Worm (Caenorhabditis elegans) whole organism, midembryonic: ENCODE data around the gene srh-193.
"Not testable (repeated sequence)": the region's sequence is repeated elsewhere in the genome, so short reads cannot be mapped to it uniquely, and the experiment has no call there.

ENCODE experiments used
- T22C8.4 ChIP-seq: fragments of 200-800 bp; sonication (Bioruptor generic); IDR thresholded peaks from 2 replicates; pipeline ENCODE4 v1.3.6; 2022; ENCODE audit warnings: missing genetic modification characterization, missing compliant biosample characterization
- cog-1 ChIP-seq: sonication (generic microtip); optimal IDR thresholded peaks from 2 replicates; lab custom pipeline; 2016; ENCODE audit warnings: missing genetic modification characterization, missing compliant biosample characterization
- flt-1 ChIP-seq: fragments of 200-800 bp; sonication (Bioruptor generic); IDR thresholded peaks from 2 replicates; pipeline ENCODE4 v1.3.6; 2022; ENCODE audit warnings: missing genetic modification characterization, missing compliant biosample characterization
- klf-2 ChIP-seq: fragments of 200-800 bp; sonication (Bioruptor generic); conservative IDR thresholded peaks from 2 replicates; pipeline ENCODE4 v1.3.6; 2022; ENCODE audit warnings: missing genetic modification reagents, missing genetic modification characterization, missing compliant biosample characterization
- med-1 ChIP-seq: sonication (generic microtip); optimal IDR thresholded peaks from 2 replicates; lab custom pipeline; 2017; ENCODE audit warnings: missing genetic modification characterization, mild to moderate bottlenecking, missing compliant biosample characterization, antibody characterized with exemption, missing genetic modification reagents; ENCODE audit not compliant: insufficient read depth
- ref-1 ChIP-seq: fragments of 200-800 bp; sonication (Bioruptor generic); conservative IDR thresholded peaks from 2 replicates; pipeline ENCODE4 v1.3.6; 2022; ENCODE audit warnings: missing genetic modification reagents, missing genetic modification characterization, missing compliant biosample characterization
- tab-1 ChIP-seq: fragments of 200-800 bp; sonication (Bioruptor generic); IDR thresholded peaks from 2 replicates; pipeline ENCODE4 v1.3.6; 2022; ENCODE audit warnings: missing genetic modification characterization, missing compliant biosample characterization
- ztf-23 ChIP-seq: fragments of 200-800 bp; sonication (Bioruptor generic); IDR thresholded peaks from 2 replicates; pipeline ENCODE4 v1.3.6; 2022; ENCODE audit warnings: missing genetic modification reagents, missing genetic modification characterization, missing compliant biosample characterization
- ztf-29 ChIP-seq: fragments of 200-800 bp; sonication (Bioruptor generic); IDR thresholded peaks from 2 replicates; pipeline ENCODE4 v1.3.6; 2022; ENCODE audit warnings: missing genetic modification reagents, missing genetic modification characterization, missing compliant biosample characterization

The srh-193 gene

ce11 chrV:4319867-4320266, 29.9 kb upstream of the srh-193 start, which contains the start of gene ZC132.9:
ZC132.9 (minus strand) TSS chrV:4319967.
- TF ChIP-seq tab-1 (GFP tag; lab: Robert Waterston, UW) = no peak
- TF ChIP-seq flt-1 (GFP tag; lab: Robert Waterston, UW) = no peak
- no peak for TF ChIP-seq ref-1
- TF ChIP-seq med-1 = no peak
- no peak for TF ChIP-seq klf-2 (GFP tag; lab: Robert Waterston, UW)
- TF ChIP-seq T22C8.4 (GFP tag; lab: Robert Waterston, UW) = no peak
- no peak for TF ChIP-seq cog-1 (tag; lab: Kevin White, UChicago)
- TF ChIP-seq ztf-29 (GFP tag; lab: Robert Waterston, UW) = no peak

- TF ChIP-seq ztf-23 (GFP tag; lab: Robert Waterston, UW) (no peak), flt-1 (GFP tag; lab: Robert Waterston, UW) (no peak), cog-1 (tag; lab: Kevin White, UChicago) (no peak), med-1 (no peak), tab-1 (GFP tag; lab: Robert Waterston, UW) (no peak), T22C8.4 (GFP tag; lab: Robert Waterston, UW) (no peak), ref-1 (no peak), klf-2 (GFP tag; lab: Robert Waterston, UW) (no peak), ztf-29 (GFP tag; lab: Robert Waterston, UW) (no peak)
These were observed 25.1 kb upstream of the srh-193 start, which contains the start of gene srh-192 for ce11 chrV:4315057-4315456. srh-192 (minus strand) TSS chrV:4315157.

ce11 chrV:4310414-4310813, 20.4 kb upstream of the srh-193 start:
- TF ChIP-seq T22C8.4 (GFP tag; lab: Robert Waterston, UW) (0 out of 2 replicates have a peak, but pooled peaks have one; percentile 26), flt-1 (GFP tag; lab: Robert Waterston, UW) (peak; percentile 47; the same call in 1 of the 2 replicates)

- TF ChIP-seq T22C8.4 (GFP tag; lab: Robert Waterston, UW) = no peak
- no peak for TF ChIP-seq ztf-29 (GFP tag; lab: Robert Waterston, UW)
- TF ChIP-seq med-1 = no peak
- no peak for TF ChIP-seq flt-1 (GFP tag; lab: Robert Waterston, UW)
These were observed 14.2 kb upstream of the srh-193 start for ce11 chrV:4304240-4304639.

- no peak for TF ChIP-seq klf-2 (GFP tag; lab: Robert Waterston, UW)
- no peak for TF ChIP-seq ztf-23 (GFP tag; lab: Robert Waterston, UW)
- TF ChIP-seq flt-1 (GFP tag; lab: Robert Waterston, UW) = no peak
- no peak for TF ChIP-seq cog-1 (tag; lab: Kevin White, UChicago)
- no peak for TF ChIP-seq T22C8.4 (GFP tag; lab: Robert Waterston, UW)
- no peak for TF ChIP-seq tab-1 (GFP tag; lab: Robert Waterston, UW)
These were observed 13.8 kb upstream of the srh-193 start for ce11 chrV:4303793-4304192.

- TF ChIP-seq T22C8.4 (GFP tag; lab: Robert Waterston, UW) (no peak), tab-1 (GFP tag; lab: Robert Waterston, UW) (no peak), flt-1 (GFP tag; lab: Robert Waterston, UW) (no peak), cog-1 (tag; lab: Kevin White, UChicago) (no peak), klf-2 (GFP tag; lab: Robert Waterston, UW) (no peak), ref-1 (no peak), ztf-29 (GFP tag; lab: Robert Waterston, UW) (no peak), ztf-23 (GFP tag; lab: Robert Waterston, UW) (no peak), med-1 (no peak)
These were observed 12.8 kb upstream of the srh-193 start for ce11 chrV:4302842-4303241.

- TF ChIP-seq flt-1 (GFP tag; lab: Robert Waterston, UW) (no peak), cog-1 (tag; lab: Kevin White, UChicago) (no peak), ztf-29 (GFP tag; lab: Robert Waterston, UW) (no peak), ref-1 (no peak), tab-1 (GFP tag; lab: Robert Waterston, UW) (no peak), ztf-23 (GFP tag; lab: Robert Waterston, UW) (no peak), klf-2 (GFP tag; lab: Robert Waterston, UW) (no peak), med-1 (no peak), T22C8.4 (GFP tag; lab: Robert Waterston, UW) (no peak)
These were observed 9.7 kb upstream of the srh-193 start, which contains the start of gene ZC132.3 for ce11 chrV:4299741-4300140. ZC132.3 (minus strand) TSS chrV:4299841.

ce11 chrV:4298579-4298978, 8.6 kb upstream of the srh-193 start, which contains the start of gene ZC132.11:
ZC132.11 (minus strand) TSS chrV:4298679.
- TF ChIP-seq flt-1 (GFP tag; lab: Robert Waterston, UW) (no peak), cog-1 (tag; lab: Kevin White, UChicago) (no peak), klf-2 (GFP tag; lab: Robert Waterston, UW) (no peak), ztf-23 (GFP tag; lab: Robert Waterston, UW) (no peak), med-1 (no peak), T22C8.4 (GFP tag; lab: Robert Waterston, UW) (no peak), ztf-29 (GFP tag; lab: Robert Waterston, UW) (no peak), ref-1 (no peak), tab-1 (GFP tag; lab: Robert Waterston, UW) (no peak)

- TF ChIP-seq ref-1 (no peak), ztf-23 (GFP tag; lab: Robert Waterston, UW) (no peak), tab-1 (GFP tag; lab: Robert Waterston, UW) (no peak), T22C8.4 (GFP tag; lab: Robert Waterston, UW) (no peak), med-1 (no peak), cog-1 (tag; lab: Kevin White, UChicago) (no peak), ztf-29 (GFP tag; lab: Robert Waterston, UW) (no peak), klf-2 (GFP tag; lab: Robert Waterston, UW) (no peak), flt-1 (GFP tag; lab: Robert Waterston, UW) (no peak)
These were observed 5.9 kb upstream of the srh-193 start, which contains the start of gene F47D2.11 for ce11 chrV:4295920-4296319. F47D2.11 (minus strand) TSS chrV:4296020.

- not testable (repeated sequence) for TF ChIP-seq ztf-23 (GFP tag; lab: Robert Waterston, UW); cog-1 (tag; lab: Kevin White, UChicago); med-1
These were observed 3.4 kb upstream of the srh-193 start, which contains the start of gene srh-194 for ce11 chrV:4293425-4293824. srh-194 (minus strand) TSS chrV:4293525.
